Fruit fly (Drosophila melanogaster) whole organism: ENCODE data around the gene pch2.

Experiments used
- Dll ChIP-seq: fragments of >200 bp; optimal IDR thresholded peaks from 2 replicates; lab custom pipeline; 2017
- psq ChIP-seq: fragments of >200 bp; optimal IDR thresholded peaks from 2 replicates; lab custom pipeline; 2017

DNA sequence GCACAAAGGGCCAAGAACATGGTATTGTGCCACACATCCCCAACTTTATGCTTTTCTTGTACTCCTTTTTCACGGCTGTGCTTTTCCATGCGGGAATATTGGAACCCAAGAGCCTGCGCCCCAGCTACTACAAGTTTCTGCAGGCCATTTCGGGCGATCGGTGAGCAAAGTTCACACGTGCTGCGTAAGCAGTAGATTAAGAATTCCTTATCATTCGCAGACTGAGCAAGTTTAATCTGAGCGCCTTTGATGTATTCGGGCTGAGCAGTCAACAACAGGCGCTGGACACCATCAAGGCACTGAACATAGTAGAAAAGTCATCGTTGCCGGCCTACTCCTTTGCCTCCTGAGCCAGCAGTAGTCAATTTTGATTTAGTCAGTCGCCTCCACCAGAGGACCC is 40.8 kb downstream of the pch2 start:
- TF ChIP-seq Dll (lab: Kevin White, UChicago) (no peak), psq (lab: Kevin White, UChicago) (no peak)
